Worm (Caenorhabditis elegans): ENCODE results near the gene acsd-1.

DNA sequence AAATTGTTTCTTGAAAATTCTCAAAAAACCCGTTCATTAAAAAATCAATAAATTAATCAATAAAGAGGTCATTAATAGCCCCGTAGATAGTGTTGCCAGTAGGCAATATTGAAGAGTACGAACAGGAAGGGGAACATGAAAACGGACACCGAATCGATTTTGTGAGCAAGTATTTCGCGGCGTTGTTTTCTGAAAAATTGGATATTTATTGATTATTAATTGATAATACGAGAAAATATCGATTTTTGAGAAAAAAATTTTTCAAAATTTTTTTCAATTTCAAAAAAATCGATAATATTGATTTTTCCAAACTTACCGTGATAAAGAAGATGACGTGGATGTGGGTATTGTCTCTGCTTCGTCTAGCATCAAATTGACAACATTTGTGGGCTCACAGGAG is 9.2 kb downstream of the acsd-1 start:
- TF ChIP-seq fax-1 (tag; optimal IDR thresholded peaks at IDR 0.05) (no peak), unc-86 (tag; optimal IDR thresholded peaks at IDR 0.05) (no peak), T23F11.4 (GFP tag; optimal IDR thresholded peaks at IDR 0.05) (no peak)
